Worm (Caenorhabditis elegans) whole organism, L4 larva: Measurements from ENCODE around the gene fbxb-74.
A peak's percentile ranks its signal among the peaks of the same experiment; 100 is the strongest.

Source experiments
- F10B5.3 ChIP-seq: sonication (generic microtip); optimal IDR thresholded peaks from 2 replicates; lab custom pipeline; 2016; ENCODE audit warnings: mild to moderate bottlenecking, missing genetic modification characterization, missing compliant biosample characterization
- F44E2.7 ChIP-seq: fragments of 200-800 bp; sonication (Bioruptor generic); IDR thresholded peaks from 2 replicates; pipeline ENCODE4 v2.1.2; 2022; ENCODE audit warnings: missing genetic modification characterization, missing compliant biosample characterization
- aha-1 ChIP-seq: fragments of 150-350 bp; peaks from one replicate; lab custom pipeline; 2014; ENCODE audit warnings: missing biosample characterization, missing genetic modification characterization
- ceh-32 ChIP-seq: sonication (generic microtip); optimal IDR thresholded peaks from 2 replicates; lab custom pipeline; 2016; ENCODE audit warnings: mild to moderate bottlenecking, missing genetic modification characterization, missing compliant biosample characterization; ENCODE audit not compliant: poor library complexity
- ceh-62 ChIP-seq: sonication (generic microtip); optimal IDR thresholded peaks from 2 replicates; lab custom pipeline; 2017; ENCODE audit warnings: missing biosample characterization, missing genetic modification characterization
- ces-1 ChIP-seq: fragments of 150-350 bp; sonication (generic microtip); optimal IDR thresholded peaks from 4 replicates; lab custom pipeline; 2014; ENCODE audit warnings: missing biosample characterization, missing genetic modification reagents, missing genetic modification characterization
- cey-2 ChIP-seq: sonication (generic microtip); optimal IDR thresholded peaks from 3 replicates; lab custom pipeline; 2017; ENCODE audit warnings: missing genetic modification characterization, mild to moderate bottlenecking, missing compliant biosample characterization, antibody characterized with exemption, borderline replicate concordance; ENCODE audit not compliant: insufficient read depth
- ctbp-1 ChIP-seq: fragments of 200-800 bp; sonication (Bioruptor generic); IDR thresholded peaks from 2 replicates; pipeline ENCODE4 v1.3.6; 2022; ENCODE audit warnings: missing genetic modification reagents, missing genetic modification characterization, missing compliant biosample characterization
- daf-16 ChIP-seq, 3 experiments: sonication (generic microtip); optimal IDR thresholded peaks; 2 replicates each; lab custom pipeline; 2016 to 2017; ENCODE audit warnings: missing genetic modification characterization in 3 of 3, missing genetic modification reagents in 3 of 3, mild to moderate bottlenecking in 2 of 3, missing compliant biosample characterization in 2 of 3, missing biosample characterization in 1 of 3, moderate library complexity in 1 of 3
- daf-19 ChIP-seq: fragments of 200-800 bp; sonication (Bioruptor generic); conservative IDR thresholded peaks from 2 replicates; pipeline ENCODE4 v1.3.6; 2022; ENCODE audit warnings: missing genetic modification characterization, missing compliant biosample characterization
- dmd-8 ChIP-seq: fragments of 200-800 bp; sonication (Bioruptor generic); IDR thresholded peaks from 2 replicates; pipeline ENCODE4 v1.3.6; 2022; ENCODE audit warnings: missing genetic modification characterization, missing compliant biosample characterization
- hif-1 ChIP-seq, 2 experiments: sonication (generic microtip); optimal IDR thresholded peaks; 2 replicates each; lab custom pipeline; 2016 to 2017; ENCODE audit warnings: missing compliant biosample characterization in 2 of 2, missing genetic modification characterization in 2 of 2, missing genetic modification reagents in 2 of 2, missing genotype in 2 of 2, mild to moderate bottlenecking in 1 of 2
- hlh-11 ChIP-seq: fragments of 200-800 bp; sonication (Bioruptor generic); optimal IDR thresholded peaks from 2 replicates; lab custom pipeline; 2018; ENCODE audit warnings: mild to moderate bottlenecking, missing genetic modification characterization, missing compliant biosample characterization
- hlh-30 ChIP-seq: sonication (generic microtip); optimal IDR thresholded peaks from 2 replicates; lab custom pipeline; 2017; ENCODE audit warnings: antibody characterized with exemption, mild to moderate bottlenecking, missing genetic modification characterization, missing compliant biosample characterization; ENCODE audit not compliant: insufficient read depth
- lin-1 ChIP-seq: fragments of 200-800 bp; sonication (Bioruptor generic); IDR thresholded peaks from 2 replicates; pipeline ENCODE4 v1.3.6; 2022; ENCODE audit warnings: missing genetic modification reagents, missing genetic modification characterization, missing compliant biosample characterization
- lin-29 ChIP-seq: fragments of 200-800 bp; sonication (Bioruptor generic); IDR thresholded peaks from 2 replicates; pipeline ENCODE4 v1.3.6; 2022; ENCODE audit warnings: missing genetic modification reagents, missing genetic modification characterization, missing compliant biosample characterization
- lin-38 ChIP-seq: fragments of 200-800 bp; sonication (Bioruptor generic); IDR thresholded peaks from 2 replicates; pipeline ENCODE4 v1.3.6; 2022; ENCODE audit warnings: missing genetic modification reagents, missing genetic modification characterization, missing compliant biosample characterization
- lir-3 ChIP-seq: sonication (generic microtip); optimal IDR thresholded peaks from 2 replicates; lab custom pipeline; 2016; ENCODE audit warnings: mild to moderate bottlenecking, missing genetic modification characterization, missing compliant biosample characterization
- madf-5 ChIP-seq, 2 experiments: fragments of 200-800 bp; sonication (Bioruptor generic); IDR thresholded peaks; 2 replicates each; pipeline ENCODE4 v1.3.6; 2022; ENCODE audit warnings: missing compliant biosample characterization in 2 of 2, missing genetic modification characterization in 2 of 2
- madf-9 ChIP-seq: fragments of 200-800 bp; sonication (Bioruptor generic); conservative IDR thresholded peaks from 2 replicates; pipeline ENCODE4 v1.3.6; 2022; ENCODE audit warnings: missing genetic modification reagents, missing genetic modification characterization, missing compliant biosample characterization
- mep-1 ChIP-seq: fragments of 150-350 bp; sonication (generic microtip); optimal IDR thresholded peaks from 3 replicates; lab custom pipeline; 2014; ENCODE audit warnings: missing biosample characterization, missing genetic modification characterization
- mxl-3 ChIP-seq: fragments of 200-800 bp; sonication (Bioruptor generic); optimal IDR thresholded peaks from 2 replicates; lab custom pipeline; 2018; ENCODE audit warnings: mild to moderate bottlenecking, missing genetic modification characterization, missing compliant biosample characterization
- nhr-25 ChIP-seq: sonication (generic microtip); optimal IDR thresholded peaks from 2 replicates; lab custom pipeline; 2017; ENCODE audit warnings: missing genetic modification characterization, mild to moderate bottlenecking, missing compliant biosample characterization, antibody characterized with exemption, moderate library complexity, borderline replicate concordance; ENCODE audit not compliant: insufficient read depth
- nhr-28 ChIP-seq: fragments of 150-350 bp; optimal IDR thresholded peaks from 2 replicates; lab custom pipeline; 2014; ENCODE audit warnings: missing biosample characterization, missing genetic modification characterization
- nhr-41 ChIP-seq: fragments of 200-800 bp; sonication (Bioruptor generic); IDR thresholded peaks from 2 replicates; pipeline ENCODE4 v1.3.6; 2022; ENCODE audit warnings: missing genetic modification reagents, missing genetic modification characterization, missing compliant biosample characterization
- rbr-2 ChIP-seq: sonication (generic microtip); optimal IDR thresholded peaks from 2 replicates; lab custom pipeline; 2016; ENCODE audit warnings: missing genotype, missing genetic modification characterization, missing compliant biosample characterization
- set-16 ChIP-seq: fragments of 200-800 bp; sonication (Bioruptor generic); IDR thresholded peaks from 2 replicates; pipeline ENCODE4 v1.3.6; 2022; ENCODE audit warnings: missing genetic modification reagents, missing genetic modification characterization, missing compliant biosample characterization
- tra-1 ChIP-seq: fragments of 200-800 bp; sonication (Bioruptor generic); IDR thresholded peaks from 2 replicates; pipeline ENCODE4 v1.3.6; 2022; ENCODE audit warnings: missing genetic modification reagents, missing genetic modification characterization, missing compliant biosample characterization
- unc-62 ChIP-seq, 3 experiments: fragments of 150-350 bp in 1 of 3; sonication (generic microtip); optimal IDR thresholded peaks in 2 of 3; peaks in 1 of 3; 1 replicate in 1 of 3; 2 replicates in 2 of 3; lab custom pipeline; 2014 to 2017; ENCODE audit warnings: missing biosample characterization in 3 of 3, missing genetic modification characterization in 3 of 3, missing genetic modification reagents in 3 of 3, missing genotype in 1 of 3
- zag-1 ChIP-seq: fragments of 150-350 bp; optimal IDR thresholded peaks from 2 replicates; lab custom pipeline; 2014; ENCODE audit warnings: missing biosample characterization, missing genetic modification characterization
- zip-11 ChIP-seq: fragments of 200-800 bp; sonication (Bioruptor generic); IDR thresholded peaks from 2 replicates; pipeline ENCODE4 v1.3.6; 2022; ENCODE audit warnings: missing genetic modification characterization, missing compliant biosample characterization

Gene fbxb-74

DNA sequence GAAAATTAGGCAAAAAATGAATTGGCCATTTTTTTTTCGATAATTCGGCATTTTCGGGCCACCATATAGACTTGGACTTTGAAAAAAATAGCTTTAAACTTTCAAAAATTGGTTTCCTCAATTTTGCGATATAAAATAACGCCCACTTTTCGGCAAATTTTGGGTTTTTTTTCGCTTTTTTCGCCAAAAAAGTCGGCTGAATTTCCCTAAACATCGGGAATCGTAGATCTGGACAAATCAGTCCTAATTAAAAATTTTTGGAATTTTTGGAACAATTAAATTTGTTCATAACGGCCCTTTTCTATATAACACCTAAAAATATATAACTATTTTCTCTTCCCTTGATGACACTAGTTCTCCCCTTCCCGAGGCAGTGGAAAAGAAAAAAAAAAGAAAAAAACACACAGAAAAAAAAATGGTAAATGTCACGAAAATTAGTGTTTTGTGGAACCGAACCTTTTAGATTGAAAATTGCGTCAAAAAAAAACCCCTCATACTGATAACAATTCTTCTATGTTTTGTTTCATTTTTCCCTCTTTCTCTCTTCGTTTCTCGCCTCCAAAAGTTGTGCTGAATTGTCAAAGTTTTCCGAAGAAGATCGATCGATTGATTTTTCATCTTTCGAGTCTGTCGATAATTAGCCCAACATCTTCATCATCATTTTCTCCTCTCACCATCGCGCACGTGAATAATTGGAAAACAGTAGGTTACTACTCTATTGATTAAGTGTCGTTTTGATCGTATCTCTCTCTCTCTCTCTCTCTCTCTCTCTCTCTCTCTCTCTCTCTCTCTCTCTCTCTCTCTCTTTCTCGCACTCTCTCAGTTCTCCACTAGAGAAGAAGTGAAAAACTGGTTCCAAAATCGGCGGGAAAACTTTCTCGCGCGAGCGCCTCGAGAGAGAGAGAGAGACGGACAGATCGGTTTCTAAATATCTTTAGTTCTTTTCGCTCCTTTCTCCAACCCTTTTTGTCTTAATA lies 38.5 kb downstream of the fbxb-74 start, which contains the start of gene Y24D9A.6 (continued):
- no peak for TF ChIP-seq F10B5.3 (tag; lab: Kevin White, UChicago)
- TF ChIP-seq nhr-41 = no peak
- TF ChIP-seq mxl-3 (GFP tag; lab: Kevin White, UChicago) = peak; percentile 50
- peak; percentile 58 for TF ChIP-seq mep-1 (tag; lab: Kevin White, UChicago)
- 0 out of 2 replicates have a peak, but pooled peaks have one; percentile 41 for TF ChIP-seq lin-29 (GFP tag; lab: Robert Waterston, UW)
- TF ChIP-seq rbr-2 (tag; lab: Kevin White, UChicago) = no peak
- peak in 1 of 2 experiments; percentile 99 for TF ChIP-seq unc-62 (GFP tag; optimal IDR thresholded peaks at IDR 0.05 in 1 of 2; lab: Kevin White, UChicago)
- no peak for TF ChIP-seq unc-62 (tag; optimal IDR thresholded peaks at IDR 0.05; lab: Kevin White, UChicago)
- TF ChIP-seq tra-1 = peak; percentile 35; the same call in 1 of the 2 replicates
- TF ChIP-seq lir-3 (tag; lab: Kevin White, UChicago) = no peak
- no peak for TF ChIP-seq madf-9 (GFP tag; lab: Robert Waterston, UW)
- peak; percentile 13; the same call in 1 of the 2 replicates for TF ChIP-seq lin-38 (GFP tag; lab: Robert Waterston, UW)
- no peak for TF ChIP-seq ceh-62 (tag; lab: Kevin White, UChicago)
- TF ChIP-seq zag-1 (tag; lab: Kevin White, UChicago) = no peak
- no peak for TF ChIP-seq ces-1 (GFP tag; lab: Kevin White, UChicago)
- TF ChIP-seq lin-1 (GFP tag; lab: Robert Waterston, UW) = no peak
- TF ChIP-seq madf-5 (GFP tag; IDR thresholded peaks at IDR 0.05; lab: Robert Waterston, UW) = no peak
- TF ChIP-seq dmd-8 (GFP tag; lab: Robert Waterston, UW) = 0 out of 2 replicates have a peak, but pooled peaks have one; percentile 24
- TF ChIP-seq ceh-32 (tag; lab: Kevin White, UChicago) = no peak
- TF ChIP-seq cey-2 (tag; lab: Kevin White, UChicago) = peak; percentile 23
- TF ChIP-seq daf-19 = no peak
- TF ChIP-seq ctbp-1 = no peak
- peak; percentile 77 for TF ChIP-seq hlh-30 (tag; lab: Kevin White, UChicago)
- TF ChIP-seq nhr-28 (tag; lab: Kevin White, UChicago) = peak; percentile 69
- peak; percentile 88 for TF ChIP-seq hlh-11 (tag; lab: Kevin White, UChicago)

DNA sequence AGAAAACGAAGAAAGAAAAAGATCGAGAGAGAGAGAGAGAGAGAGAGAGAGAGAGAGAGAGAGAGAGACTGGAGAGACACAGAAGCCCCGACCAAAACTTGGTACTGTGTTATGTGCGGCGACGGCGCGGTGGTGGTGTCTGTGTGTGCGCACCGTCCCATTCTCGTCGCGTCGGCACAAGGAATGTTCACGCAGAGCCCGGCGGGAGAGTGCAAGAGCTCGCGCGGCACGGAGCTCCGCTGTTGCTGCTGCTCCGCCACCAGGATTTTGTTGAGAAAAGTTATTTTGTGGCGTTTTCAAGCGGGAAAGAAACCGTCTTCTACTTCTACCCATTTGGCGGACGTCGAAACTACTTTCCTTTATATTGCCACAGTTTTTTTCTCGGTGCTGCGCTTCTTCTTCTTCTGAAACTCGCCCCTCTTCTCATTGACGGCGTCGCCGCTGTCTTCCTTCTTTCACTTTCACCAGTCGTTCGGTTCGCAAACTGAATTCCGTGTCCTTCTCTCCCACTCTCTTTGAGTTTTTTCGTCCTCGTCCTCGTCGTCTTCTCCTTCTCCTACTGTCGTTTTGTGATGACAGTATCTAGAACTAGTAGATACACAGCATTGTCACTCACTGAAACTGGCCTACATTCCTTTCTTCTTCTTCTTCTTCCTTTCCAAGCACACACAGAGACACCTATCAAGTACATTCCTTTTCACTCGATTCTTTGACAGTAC lies 39.5 kb downstream of the fbxb-74 start:
- TF ChIP-seq madf-9 (GFP tag; lab: Robert Waterston, UW) (0 out of 2 replicates have a peak, but pooled peaks have one; percentile 13), set-16 (GFP tag; lab: Robert Waterston, UW) (peak; percentile 95), lin-38 (GFP tag; lab: Robert Waterston, UW) (peak; percentile 18), hlh-11 (tag; lab: Kevin White, UChicago) (no peak), daf-16 (GFP tag; optimal IDR thresholded peaks at IDR 0.05; lab: Kevin White, UChicago) (no peak), daf-16 (tag; optimal IDR thresholded peaks at IDR 0.05; lab: Kevin White, UChicago) (peak; percentile 3), hif-1 (tag; optimal IDR thresholded peaks at IDR 0.05; lab: Kevin White, UChicago) (no peak), mep-1 (tag; lab: Kevin White, UChicago) (no peak), nhr-25 (tag; lab: Kevin White, UChicago) (peak; percentile 1), zip-11 (no peak), aha-1 (tag; lab: Kevin White, UChicago) (no peak), mxl-3 (GFP tag; lab: Kevin White, UChicago) (peak; percentile 29), F44E2.7 (0 out of 2 replicates have a peak, but pooled peaks have one; percentile 36)
